Fruit fly (Drosophila melanogaster): ENCODE data around the gene CapaR.

Gene CapaR

DNA sequence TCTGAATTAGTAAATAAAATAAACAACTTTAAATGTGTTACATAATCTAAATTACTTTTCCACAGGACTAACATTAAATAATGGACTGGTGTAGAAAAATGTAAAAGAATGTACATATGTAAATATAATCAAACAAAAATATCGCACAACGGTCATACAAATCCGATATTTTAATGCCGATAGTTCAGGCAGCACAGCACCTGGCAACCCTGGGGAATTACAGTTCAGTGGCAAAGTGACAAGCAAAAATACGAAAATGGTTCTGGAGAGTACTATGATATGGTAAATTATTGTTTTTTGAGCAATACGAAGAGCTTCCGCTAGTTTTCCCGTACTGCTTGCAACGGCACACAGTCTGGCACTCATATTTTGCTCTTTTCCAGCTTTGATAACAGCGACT, 25.1 kb downstream of the CapaR start, which contains the start of gene Rpn10 (continued):
- TF ChIP-seq Ptx1 (GFP tag; IDR thresholded peaks at IDR 0.05), result no peak
- TF ChIP-seq inv (GFP tag; IDR thresholded peaks at IDR 0.05; ENCODE audit: partially characterized antibody), result peak; percentile 97
- no peak for TF ChIP-seq ERR (GFP tag; optimal IDR thresholded peaks at IDR 0.05)
- no peak for TF ChIP-seq CG31365 (tag; optimal IDR thresholded peaks at IDR 0.05)
- TF ChIP-seq ara (GFP tag; IDR thresholded peaks at IDR 0.05), result no peak
- TF ChIP-seq CG2129 (GFP tag; IDR thresholded peaks at IDR 0.05; ENCODE audit: partially characterized antibody), result peak; percentile 93
- no peak for TF ChIP-seq Abd-B (GFP tag; optimal IDR thresholded peaks at IDR 0.05)
- no peak for TF ChIP-seq eyg (GFP tag; optimal IDR thresholded peaks at IDR 0.05)
- TF ChIP-seq B-H2 (GFP tag; optimal IDR thresholded peaks at IDR 0.05), result peak; percentile 46
- TF ChIP-seq CG2889 (GFP tag; IDR thresholded peaks at IDR 0.05), result no peak
- TF ChIP-seq CG6854 (GFP tag; optimal IDR thresholded peaks at IDR 0.05), result no peak
- TF ChIP-seq CG16815 (GFP tag; optimal IDR thresholded peaks at IDR 0.05), result no peak
- no peak for TF ChIP-seq CG3726 (GFP tag; IDR thresholded peaks at IDR 0.05)
- no peak for TF ChIP-seq ap (GFP tag; IDR thresholded peaks at IDR 0.05)
- TF ChIP-seq CG13775 (GFP tag; optimal IDR thresholded peaks at IDR 0.05), result no peak
- TF ChIP-seq pan (optimal IDR thresholded peaks at IDR 0.05), result no peak
- no peak for TF ChIP-seq pan (GFP tag; optimal IDR thresholded peaks at IDR 0.05 in 1 of 2, IDR thresholded peaks at IDR 0.05 in 1 of 2)
- TF ChIP-seq CG33213 (GFP tag; optimal IDR thresholded peaks at IDR 0.05), result peak; percentile 73
- TF ChIP-seq pho (GFP tag; optimal IDR thresholded peaks at IDR 0.05), result no peak
- TF ChIP-seq Taf1 (GFP tag; IDR thresholded peaks at IDR 0.05), result no peak
- no peak for TF ChIP-seq CG34376 (GFP tag; optimal IDR thresholded peaks at IDR 0.05)
- peak; percentile 38 for TF ChIP-seq mam (GFP tag; optimal IDR thresholded peaks at IDR 0.05)
- TF ChIP-seq cato (GFP tag; optimal IDR thresholded peaks at IDR 0.05; ENCODE audit: borderline replicate concordance), result no peak
- TF ChIP-seq BtbVII (GFP tag; optimal IDR thresholded peaks at IDR 0.05), result no peak
- TF ChIP-seq fru (optimal IDR thresholded peaks at IDR 0.05), result no peak
- TF ChIP-seq trem (tag; optimal IDR thresholded peaks at IDR 0.05), result peak; percentile 86
- peak; percentile 65; the same call in 1 of the 2 replicates for TF ChIP-seq Rfx (GFP tag; IDR thresholded peaks at IDR 0.05)
- no peak for TF ChIP-seq Nf-YA (GFP tag; IDR thresholded peaks at IDR 0.05)
- no peak for TF ChIP-seq CG12942 (GFP tag; optimal IDR thresholded peaks at IDR 0.05)
- no peak for TF ChIP-seq CG3281 (GFP tag; optimal IDR thresholded peaks at IDR 0.05)
- no peak for TF ChIP-seq CG4282 (GFP tag; optimal IDR thresholded peaks at IDR 0.05)
- no peak for TF ChIP-seq abd-A (tag; optimal IDR thresholded peaks at IDR 0.05)
- no peak for TF ChIP-seq CG1024 (GFP tag; IDR thresholded peaks at IDR 0.05)
- no peak for TF ChIP-seq prd (optimal IDR thresholded peaks at IDR 0.05)
- no peak for TF ChIP-seq prd (GFP tag; IDR thresholded peaks at IDR 0.05)
- TF ChIP-seq Optix (GFP tag; IDR thresholded peaks at IDR 0.05), result no peak
- TF ChIP-seq tap (tag; optimal IDR thresholded peaks at IDR 0.05), result no peak
- peak; percentile 22 for TF ChIP-seq PHDP (tag; optimal IDR thresholded peaks at IDR 0.05)
- no peak for TF ChIP-seq CG12219 (GFP tag; optimal IDR thresholded peaks at IDR 0.05)
- no peak for TF ChIP-seq so (GFP tag; IDR thresholded peaks at IDR 0.05)
- TF ChIP-seq p53 (GFP tag; optimal IDR thresholded peaks at IDR 0.05), result peak; percentile 31
- peak; percentile 94 for TF ChIP-seq tna (GFP tag; IDR thresholded peaks at IDR 0.05; ENCODE audit: partially characterized antibody)
- TF ChIP-seq Awh (GFP tag; IDR thresholded peaks at IDR 0.05), result no peak
- TF ChIP-seq CG17829 (tag; optimal IDR thresholded peaks at IDR 0.05), result peak; percentile 58
- TF ChIP-seq ttk (GFP tag; IDR thresholded peaks at IDR 0.05), result no peak
- no peak for TF ChIP-seq CG10209 (GFP tag; optimal IDR thresholded peaks at IDR 0.05)
- no peak for TF ChIP-seq CG15479 (GFP tag; optimal IDR thresholded peaks at IDR 0.05)
- no peak for TF ChIP-seq HLHmδ (GFP tag; optimal IDR thresholded peaks at IDR 0.05)
- no peak for TF ChIP-seq CG11504 (tag; optimal IDR thresholded peaks at IDR 0.05)
- TF ChIP-seq vnd (GFP tag; IDR thresholded peaks at IDR 0.05; ENCODE audit: partially characterized antibody), result peak; percentile 97
- TF ChIP-seq CG31441 (GFP tag; IDR thresholded peaks at IDR 0.05), result no peak
- no peak for TF ChIP-seq CG10565 (GFP tag; optimal IDR thresholded peaks at IDR 0.05)
- TF ChIP-seq CG43689 (GFP tag; IDR thresholded peaks at IDR 0.05), result no peak

All from whole organism, embryonic.